Worm (Caenorhabditis elegans) whole organism, L1 larva: ENCODE results near the gene F49H6.15.

Experiments used
- C16A3.4 ChIP-seq: fragments of 150-350 bp; optimal IDR thresholded peaks from 2 replicates; lab custom pipeline; 2014; ENCODE audit warnings: missing biosample characterization, missing genetic modification characterization
- aha-1 ChIP-seq: fragments of 150-350 bp; optimal IDR thresholded peaks from 2 replicates; lab custom pipeline; 2014; ENCODE audit warnings: missing biosample characterization, missing genetic modification characterization
- alr-1 ChIP-seq: fragments of 200-800 bp; sonication (Bioruptor generic); optimal IDR thresholded peaks from 2 replicates; lab custom pipeline; 2018; ENCODE audit warnings: borderline replicate concordance, mild to moderate bottlenecking, missing genetic modification characterization, missing compliant biosample characterization
- ama-1 ChIP-seq: fragments of 150-350 bp; optimal IDR thresholded peaks from 2 replicates; lab custom pipeline; 2014
- blmp-1 ChIP-seq: fragments of 150-350 bp; optimal IDR thresholded peaks from 2 replicates; lab custom pipeline; 2014; ENCODE audit warnings: missing biosample characterization, missing genetic modification characterization
- ceh-63 ChIP-seq: fragments of 200-800 bp; sonication (Bioruptor generic); optimal IDR thresholded peaks from 2 replicates; lab custom pipeline; 2018; ENCODE audit warnings: mild to moderate bottlenecking, missing genetic modification characterization, missing compliant biosample characterization
- ceh-82 ChIP-seq, 3 experiments: fragments of 150-350 bp in 1 of 3; sonication (generic microtip) in 2 of 3; optimal IDR thresholded peaks; 2 replicates each; lab custom pipeline; 2014 to 2017; ENCODE audit warnings: missing biosample characterization in 3 of 3, missing genetic modification characterization in 3 of 3
- ceh-88 ChIP-seq: fragments of 200-800 bp; sonication (Bioruptor generic); IDR thresholded peaks from 2 replicates; pipeline ENCODE4 v1.3.6; 2022; ENCODE audit warnings: missing genetic modification characterization, missing compliant biosample characterization
- ceh-90 ChIP-seq: sonication (generic microtip); optimal IDR thresholded peaks from 2 replicates; lab custom pipeline; 2016; ENCODE audit warnings: missing genetic modification characterization, missing compliant biosample characterization
- ces-1 ChIP-seq: fragments of 150-350 bp; optimal IDR thresholded peaks from 2 replicates; lab custom pipeline; 2014; ENCODE audit warnings: missing biosample characterization, missing genetic modification reagents, missing genetic modification characterization
- dsc-1 ChIP-seq: sonication (generic microtip); optimal IDR thresholded peaks from 2 replicates; lab custom pipeline; 2016; ENCODE audit warnings: mild to moderate bottlenecking, missing genetic modification characterization, missing compliant biosample characterization
- efl-1 ChIP-seq, 4 experiments: fragments of 150-350 bp; optimal IDR thresholded peaks in 3 of 4; peaks in 1 of 4; 1 replicate in 1 of 4; 2 replicates in 3 of 4; lab custom pipeline; 2014; ENCODE audit warnings: missing biosample characterization in 2 of 4, missing genetic modification characterization in 2 of 4, missing genetic modification reagents in 2 of 4
- efl-3 ChIP-seq: fragments of 200-800 bp; sonication (Bioruptor generic); optimal IDR thresholded peaks from 2 replicates; lab custom pipeline; 2018; ENCODE audit warnings: mild to moderate bottlenecking, missing genetic modification characterization, missing compliant biosample characterization
- egl-27 ChIP-seq, 2 experiments: fragments of 150-350 bp in 1 of 2; sonication (generic microtip); optimal IDR thresholded peaks; 3 replicates each; lab custom pipeline; 2017 to 2018; ENCODE audit warnings: missing biosample characterization in 2 of 2, missing genetic modification characterization in 2 of 2, missing genetic modification reagents in 2 of 2
- elt-2 ChIP-seq: sonication (generic microtip); optimal IDR thresholded peaks from 2 replicates; lab custom pipeline; 2016; ENCODE audit warnings: missing genetic modification characterization, mild to moderate bottlenecking, inconsistent platforms, missing compliant biosample characterization, missing genetic modification reagents
- elt-3 ChIP-seq, 6 experiments: fragments of 150-350 bp in 1 of 6; sonication (generic microtip); optimal IDR thresholded peaks; 2 replicates each; lab custom pipeline; 2017 to 2018; ENCODE audit warnings: missing biosample characterization in 6 of 6, missing genetic modification characterization in 6 of 6, inconsistent platforms in 1 of 6
- fos-1 ChIP-seq: fragments of 150-350 bp; optimal IDR thresholded peaks from 2 replicates; lab custom pipeline; 2014; ENCODE audit warnings: missing biosample characterization, missing genetic modification characterization
- grh-1 ChIP-seq: fragments of 200-800 bp; sonication (Bioruptor generic); IDR thresholded peaks from 2 replicates; pipeline ENCODE4 v1.3.6; 2022; ENCODE audit warnings: missing genetic modification reagents, missing genetic modification characterization, missing compliant biosample characterization
- hlh-17 ChIP-seq: fragments of 200-800 bp; sonication (Bioruptor generic); optimal IDR thresholded peaks from 2 replicates; lab custom pipeline; 2018; ENCODE audit warnings: missing genetic modification characterization, mild to moderate bottlenecking, missing compliant biosample characterization, moderate library complexity, borderline replicate concordance
- irx-1 ChIP-seq: sonication (generic microtip); optimal IDR thresholded peaks from 2 replicates; lab custom pipeline; 2016; ENCODE audit warnings: missing genetic modification characterization, missing compliant biosample characterization
- lin-35 ChIP-seq, 2 experiments: fragments of 150-350 bp; optimal IDR thresholded peaks; 2 replicates each; lab custom pipeline; 2014; ENCODE audit warnings: missing biosample characterization in 2 of 2, missing genetic modification characterization in 2 of 2, missing genetic modification reagents in 2 of 2
- lin-39 ChIP-seq: fragments of 150-350 bp; optimal IDR thresholded peaks from 2 replicates; lab custom pipeline; 2014; ENCODE audit warnings: missing biosample characterization, missing genetic modification reagents, missing genetic modification characterization
- nhr-11 ChIP-seq: fragments of 150-350 bp; optimal IDR thresholded peaks from 2 replicates; lab custom pipeline; 2014; ENCODE audit warnings: missing biosample characterization, missing genetic modification characterization
- nhr-19 ChIP-seq: fragments of 200-800 bp; sonication (Bioruptor generic); conservative IDR thresholded peaks from 2 replicates; pipeline ENCODE4 v1.3.6; 2022; ENCODE audit warnings: missing genetic modification characterization, missing compliant biosample characterization
- nhr-28 ChIP-seq: fragments of 150-350 bp; optimal IDR thresholded peaks from 2 replicates; lab custom pipeline; 2014; ENCODE audit warnings: missing biosample characterization, missing genetic modification characterization
- nhr-84 ChIP-seq: sonication (generic microtip); optimal IDR thresholded peaks from 2 replicates; lab custom pipeline; 2017; ENCODE audit warnings: missing biosample characterization, missing genetic modification characterization
- nhr-85 ChIP-seq: sonication (generic microtip); peaks from one replicate; lab custom pipeline; 2016; ENCODE audit warnings: missing genetic modification characterization, inconsistent platforms, missing compliant biosample characterization
- pag-3 ChIP-seq: sonication (generic microtip); optimal IDR thresholded peaks from 2 replicates; lab custom pipeline; 2017; ENCODE audit warnings: missing genetic modification characterization, mild to moderate bottlenecking, missing compliant biosample characterization, antibody characterized with exemption, borderline replicate concordance; ENCODE audit not compliant: insufficient read depth
- pax-3 ChIP-seq: fragments of 200-800 bp; sonication (Bioruptor generic); optimal IDR thresholded peaks from 2 replicates; lab custom pipeline; 2018; ENCODE audit warnings: mild to moderate bottlenecking, missing genetic modification characterization, moderate library complexity, missing compliant biosample characterization
- snpc-4 ChIP-seq: fragments of 150-350 bp; optimal IDR thresholded peaks from 2 replicates; lab custom pipeline; 2014; ENCODE audit warnings: missing biosample characterization, missing genetic modification characterization
- snu-23 ChIP-seq: sonication (generic microtip); optimal IDR thresholded peaks from 2 replicates; lab custom pipeline; 2016; ENCODE audit warnings: missing genetic modification characterization, missing compliant biosample characterization
- sox-4 ChIP-seq: sonication (generic microtip); optimal IDR thresholded peaks from 2 replicates; lab custom pipeline; 2016; ENCODE audit warnings: missing genetic modification characterization, missing compliant biosample characterization
- sptf-1 ChIP-seq: fragments of 150-350 bp; optimal IDR thresholded peaks from 2 replicates; lab custom pipeline; 2014; ENCODE audit warnings: missing biosample characterization, missing genetic modification characterization
- unc-30 ChIP-seq: sonication (generic microtip); optimal IDR thresholded peaks from 2 replicates; lab custom pipeline; 2017; ENCODE audit warnings: missing biosample characterization, missing genetic modification characterization
- unc-98 ChIP-seq: fragments of 200-800 bp; sonication (Bioruptor generic); IDR thresholded peaks from 2 replicates; pipeline ENCODE4 v1.3.6; 2022; ENCODE audit warnings: missing genetic modification characterization, missing compliant biosample characterization
- vab-15 ChIP-seq: sonication (generic microtip); optimal IDR thresholded peaks from 2 replicates; lab custom pipeline; 2017; ENCODE audit warnings: missing genotype, mild to moderate bottlenecking, missing genetic modification characterization, missing compliant biosample characterization
- xbp-1 ChIP-seq: sonication (generic microtip); optimal IDR thresholded peaks from 2 replicates; lab custom pipeline; 2016; ENCODE audit warnings: missing genetic modification characterization, missing compliant biosample characterization
- zip-4 ChIP-seq: fragments of 200-800 bp; sonication (Bioruptor generic); optimal IDR thresholded peaks from 2 replicates; lab custom pipeline; 2018; ENCODE audit warnings: mild to moderate bottlenecking, missing genetic modification characterization, moderate library complexity, missing compliant biosample characterization
- ztf-11 ChIP-seq, 2 experiments: sonication (generic microtip); optimal IDR thresholded peaks; 2 replicates each; lab custom pipeline; 2016 to 2017; ENCODE audit warnings: missing genetic modification characterization in 2 of 2, missing biosample characterization in 1 of 2, missing compliant biosample characterization in 1 of 2

F49H6.15 gene

DNA sequence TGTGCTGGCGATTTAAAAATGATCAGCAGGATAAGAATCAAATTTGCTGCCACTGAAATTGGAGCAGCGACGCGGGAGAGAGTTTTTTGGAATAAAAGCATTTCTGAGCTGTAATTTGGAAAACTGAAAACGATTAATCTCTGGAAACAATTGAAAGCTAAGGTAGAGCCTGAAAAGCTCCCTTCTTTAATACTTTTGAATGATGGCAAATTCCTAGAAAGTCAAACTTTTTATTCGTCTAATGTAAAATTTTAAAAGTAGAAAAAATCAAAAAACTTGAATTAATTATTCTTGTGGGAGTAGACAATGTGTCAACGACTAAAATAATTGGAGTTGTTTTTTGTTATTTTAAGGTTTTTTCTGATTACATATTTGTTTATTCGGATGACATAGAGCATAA lies 26.0 kb downstream of the F49H6.15 start, which contains the start of gene str-217:
Gene str-217 (minus strand): TSS at position 101 of the 400 bp plus-strand sequence.
- no peak for TF ChIP-seq snu-23 (GFP tag; lab: Kevin White, UChicago)
- no peak for TF ChIP-seq egl-27 (tag; optimal IDR thresholded peaks at IDR 0.05; lab: Kevin White, UChicago)
- no peak for TF ChIP-seq lin-35 (GFP tag; optimal IDR thresholded peaks at IDR 0.05; lab: Kevin White, UChicago)
- TF ChIP-seq ceh-90 (tag; lab: Kevin White, UChicago) = no peak
- TF ChIP-seq aha-1 = no peak
- TF ChIP-seq nhr-11 = no peak
- TF ChIP-seq nhr-19 (GFP tag; lab: Robert Waterston, UW) = no peak
- TF ChIP-seq ceh-82 (tag; optimal IDR thresholded peaks at IDR 0.05; lab: Kevin White, UChicago) = no peak
- no peak for TF ChIP-seq C16A3.4 (tag; lab: Kevin White, UChicago)
- TF ChIP-seq alr-1 (tag; lab: Kevin White, UChicago) = no peak
- no peak for TF ChIP-seq vab-15 (tag; lab: Kevin White, UChicago)
- TF ChIP-seq xbp-1 (tag; lab: Kevin White, UChicago) = no peak
- TF ChIP-seq lin-39 (tag; lab: Kevin White, UChicago) = no peak
- TF ChIP-seq pax-3 (tag; lab: Kevin White, UChicago) = no peak
- no peak for TF ChIP-seq unc-30 (tag; lab: Kevin White, UChicago)
- no peak for TF ChIP-seq ceh-88 (GFP tag; lab: Robert Waterston, UW)
- TF ChIP-seq irx-1 (tag; lab: Kevin White, UChicago) = no peak
- no peak for TF ChIP-seq ces-1 (GFP tag; lab: Kevin White, UChicago)

DNA sequence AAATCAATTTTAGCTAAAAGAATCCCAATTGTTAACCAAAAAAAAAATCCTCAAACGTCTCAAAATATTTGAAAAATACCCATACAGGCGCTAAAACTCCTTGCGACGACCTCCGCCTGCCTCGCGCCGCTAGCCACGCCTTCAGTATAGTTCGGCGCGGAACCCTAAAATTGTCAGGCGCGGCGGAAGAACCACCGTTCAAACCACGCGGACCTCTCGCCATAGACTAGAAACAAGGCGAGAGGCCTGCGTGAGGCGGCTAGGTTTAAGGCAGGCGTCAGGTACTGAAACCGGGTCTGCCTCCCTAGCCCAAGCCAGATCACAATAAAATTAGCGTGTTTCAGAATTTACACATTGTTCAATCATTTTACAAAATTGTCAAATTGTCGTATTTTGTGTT lies 33.8 kb downstream of the F49H6.15 start:
- TF ChIP-seq ztf-11 (tag; optimal IDR thresholded peaks at IDR 0.05; lab: Kevin White, UChicago) (no peak), zip-4 (GFP tag; lab: Kevin White, UChicago) (no peak), blmp-1 (tag; lab: Kevin White, UChicago) (no peak), ceh-63 (no peak), pag-3 (tag; lab: Kevin White, UChicago) (no peak), elt-3 (tag; optimal IDR thresholded peaks at IDR 0.05; lab: Kevin White, UChicago) (no peak), lin-35 (GFP tag; optimal IDR thresholded peaks at IDR 0.05; lab: Kevin White, UChicago) (no peak), hlh-17 (no peak), efl-1 (optimal IDR thresholded peaks at IDR 0.05; lab: Kevin White, UChicago) (no peak), efl-1 (GFP tag; optimal IDR thresholded peaks at IDR 0.05 in 1 of 2; lab: Kevin White, UChicago) (no peak), ama-1 (no peak), sptf-1 (tag; lab: Kevin White, UChicago) (no peak), nhr-84 (tag; lab: Kevin White, UChicago) (no peak), fos-1 (tag; lab: Kevin White, UChicago) (no peak), nhr-11 (no peak), C16A3.4 (tag; lab: Kevin White, UChicago) (no peak), efl-3 (no peak)

DNA sequence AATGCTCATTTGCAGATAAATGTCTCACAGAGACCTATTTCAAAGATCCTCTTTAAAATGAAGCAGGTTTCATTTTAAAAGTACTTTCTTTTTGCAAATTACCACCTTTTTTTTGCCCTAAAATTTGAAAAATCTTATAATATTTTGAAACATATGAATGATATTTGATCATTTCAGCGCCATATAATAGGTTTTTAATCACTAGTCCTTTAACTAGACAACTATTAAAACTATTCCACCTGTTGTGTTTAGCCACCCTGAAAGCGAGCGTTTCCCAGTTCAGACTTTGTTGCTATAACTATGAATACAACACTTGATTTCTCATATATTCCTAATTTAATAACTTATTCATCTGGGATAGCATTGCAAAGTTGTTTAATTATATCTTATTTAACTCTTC lies 34.5 kb downstream of the F49H6.15 start, which contains the start of gene srz-95:
Gene srz-95 (plus strand): TSS at position 301 of the 400 bp plus-strand sequence.
- no peak for TF ChIP-seq pax-3 (tag; lab: Kevin White, UChicago)
- TF ChIP-seq nhr-85 (tag; lab: Kevin White, UChicago) = no peak
- no peak for TF ChIP-seq elt-2 (tag; lab: Kevin White, UChicago)
- TF ChIP-seq nhr-84 (tag; lab: Kevin White, UChicago) = no peak
- no peak for TF ChIP-seq unc-98 (GFP tag; lab: Robert Waterston, UW)
- TF ChIP-seq sox-4 (tag; lab: Kevin White, UChicago) = no peak
- no peak for TF ChIP-seq nhr-19 (GFP tag; lab: Robert Waterston, UW)
- no peak for TF ChIP-seq nhr-28 (tag; lab: Kevin White, UChicago)
- no peak for TF ChIP-seq grh-1
- TF ChIP-seq snpc-4 = no peak
- TF ChIP-seq dsc-1 (tag; lab: Kevin White, UChicago) = no peak
